Worm (Caenorhabditis elegans) whole organism, late embryonic: ENCODE results near the gene Y43F8C.16.
A peak's percentile ranks its signal among the peaks of the same experiment; 100 is the strongest.

Experiments
- C38D4.7 ChIP-seq: fragments of 200-800 bp; sonication (Bioruptor generic); optimal IDR thresholded peaks from 2 replicates; lab custom pipeline; 2018; ENCODE audit warnings: mild to moderate bottlenecking, missing genetic modification characterization, moderate library complexity, missing compliant biosample characterization
- F13H6.1 ChIP-seq: sonication (generic microtip); optimal IDR thresholded peaks from 2 replicates; lab custom pipeline; 2016; ENCODE audit warnings: missing genetic modification characterization, missing compliant biosample characterization
- K02D7.2 ChIP-seq: sonication (generic microtip); optimal IDR thresholded peaks from 2 replicates; lab custom pipeline; 2017; ENCODE audit warnings: mild to moderate bottlenecking, missing genetic modification characterization, missing compliant biosample characterization
- K09A11.1 ChIP-seq: sonication (generic microtip); optimal IDR thresholded peaks from 2 replicates; lab custom pipeline; 2017; ENCODE audit warnings: antibody characterized with exemption, mild to moderate bottlenecking, missing genetic modification characterization, missing compliant biosample characterization; ENCODE audit not compliant: insufficient read depth
- T23F11.4 ChIP-seq: fragments of 200-800 bp; sonication (Bioruptor generic); optimal IDR thresholded peaks from 2 replicates; lab custom pipeline; 2018; ENCODE audit warnings: mild to moderate bottlenecking, missing genetic modification characterization, missing compliant biosample characterization
- Y22D7AL.16 ChIP-seq: sonication (generic microtip); optimal IDR thresholded peaks from 2 replicates; lab custom pipeline; 2016; ENCODE audit warnings: missing genetic modification characterization, missing compliant biosample characterization
- ahr-1 ChIP-seq: sonication (generic microtip); optimal IDR thresholded peaks from 2 replicates; lab custom pipeline; 2016; ENCODE audit warnings: missing genetic modification characterization, missing compliant biosample characterization
- ceh-2 ChIP-seq: sonication (generic microtip); optimal IDR thresholded peaks from 2 replicates; lab custom pipeline; 2016; ENCODE audit warnings: missing genotype, missing genetic modification characterization, missing compliant biosample characterization
- ceh-24 ChIP-seq: sonication (generic microtip); optimal IDR thresholded peaks from 2 replicates; lab custom pipeline; 2016; ENCODE audit warnings: mild to moderate bottlenecking, missing genetic modification characterization, missing compliant biosample characterization
- ceh-30 ChIP-seq: fragments of 150-350 bp; optimal IDR thresholded peaks from 2 replicates; lab custom pipeline; 2014; ENCODE audit warnings: missing biosample characterization, missing genetic modification characterization
- ceh-45 ChIP-seq: fragments of 200-800 bp; sonication (Bioruptor generic); IDR thresholded peaks from 2 replicates; pipeline ENCODE4 v1.3.6; 2022; ENCODE audit warnings: missing genetic modification reagents, missing genetic modification characterization, missing compliant biosample characterization
- ceh-48 ChIP-seq: sonication (generic microtip); optimal IDR thresholded peaks from 2 replicates; lab custom pipeline; 2016; ENCODE audit warnings: missing genetic modification characterization, inconsistent platforms, missing compliant biosample characterization
- ceh-6 ChIP-seq: fragments of 200-800 bp; sonication (Bioruptor generic); optimal IDR thresholded peaks from 2 replicates; lab custom pipeline; 2018; ENCODE audit warnings: mild to moderate bottlenecking, missing genetic modification characterization, missing compliant biosample characterization
- ceh-9 ChIP-seq: sonication (generic microtip); optimal IDR thresholded peaks from 2 replicates; lab custom pipeline; 2016; ENCODE audit warnings: mild to moderate bottlenecking, missing genetic modification characterization, inconsistent platforms, missing compliant biosample characterization
- che-1 ChIP-seq: sonication (generic microtip); optimal IDR thresholded peaks from 2 replicates; lab custom pipeline; 2016; ENCODE audit warnings: mild to moderate bottlenecking, missing genetic modification characterization, missing compliant biosample characterization
- dmd-4 ChIP-seq: sonication (generic microtip); optimal IDR thresholded peaks from 2 replicates; lab custom pipeline; 2016; ENCODE audit warnings: borderline replicate concordance, missing genetic modification characterization, missing compliant biosample characterization
- ets-4 ChIP-seq: sonication (generic microtip); optimal IDR thresholded peaks from 2 replicates; lab custom pipeline; 2016; ENCODE audit warnings: missing genetic modification characterization, missing compliant biosample characterization
- fax-1 ChIP-seq: sonication (generic microtip); optimal IDR thresholded peaks from 2 replicates; lab custom pipeline; 2016; ENCODE audit warnings: missing genotype, missing genetic modification characterization, missing compliant biosample characterization
- fkh-10 ChIP-seq: fragments of 150-350 bp; optimal IDR thresholded peaks from 2 replicates; lab custom pipeline; 2014; ENCODE audit warnings: missing biosample characterization, missing genetic modification reagents, missing genetic modification characterization
- gmeb-2 ChIP-seq: sonication (generic microtip); optimal IDR thresholded peaks from 2 replicates; lab custom pipeline; 2016; ENCODE audit warnings: missing genetic modification characterization, inconsistent platforms, missing compliant biosample characterization
- hlh-13 ChIP-seq: fragments of 200-800 bp; sonication (Bioruptor generic); optimal IDR thresholded peaks from 2 replicates; lab custom pipeline; 2018; ENCODE audit warnings: mild to moderate bottlenecking, missing genetic modification characterization, missing compliant biosample characterization
- hlh-30 ChIP-seq: sonication (generic microtip); optimal IDR thresholded peaks from 2 replicates; lab custom pipeline; 2017; ENCODE audit warnings: antibody characterized with exemption, missing genetic modification characterization, missing compliant biosample characterization; ENCODE audit not compliant: insufficient read depth
- hlh-8 ChIP-seq: sonication (generic microtip); optimal IDR thresholded peaks from 2 replicates; lab custom pipeline; 2016; ENCODE audit warnings: missing genotype, missing genetic modification characterization, missing compliant biosample characterization
- lin-11 ChIP-seq: fragments of 200-800 bp; sonication (Bioruptor generic); optimal IDR thresholded peaks from 2 replicates; lab custom pipeline; 2018; ENCODE audit warnings: mild to moderate bottlenecking, missing genetic modification characterization, missing compliant biosample characterization
- madf-2 ChIP-seq: sonication (generic microtip); optimal IDR thresholded peaks from 2 replicates; lab custom pipeline; 2017; ENCODE audit warnings: missing genetic modification characterization, missing compliant biosample characterization
- mec-3 ChIP-seq: sonication (generic microtip); optimal IDR thresholded peaks from 2 replicates; lab custom pipeline; 2016; ENCODE audit warnings: borderline replicate concordance, missing genetic modification characterization, missing compliant biosample characterization
- nfya-1 ChIP-seq: sonication (generic microtip); optimal IDR thresholded peaks from 2 replicates; lab custom pipeline; 2017; ENCODE audit warnings: missing genetic modification characterization, mild to moderate bottlenecking, missing compliant biosample characterization, antibody characterized with exemption, moderate library complexity
- nhr-11 ChIP-seq: fragments of 150-350 bp; optimal IDR thresholded peaks from 2 replicates; lab custom pipeline; 2014; ENCODE audit warnings: missing biosample characterization, missing genetic modification characterization
- pag-3 ChIP-seq: sonication (generic microtip); optimal IDR thresholded peaks from 2 replicates; lab custom pipeline; 2016; ENCODE audit warnings: missing compliant biosample characterization, missing genetic modification characterization, borderline replicate concordance
- pha-2 ChIP-seq: sonication (generic microtip); optimal IDR thresholded peaks from 2 replicates; lab custom pipeline; 2017; ENCODE audit warnings: mild to moderate bottlenecking, missing genetic modification characterization, missing compliant biosample characterization
- pqm-1 ChIP-seq: sonication (generic microtip); optimal IDR thresholded peaks from 2 replicates; lab custom pipeline; 2016; ENCODE audit warnings: missing genetic modification characterization, missing compliant biosample characterization
- pros-1 ChIP-seq: fragments of 150-350 bp; optimal IDR thresholded peaks from 2 replicates; lab custom pipeline; 2014; ENCODE audit warnings: missing biosample characterization, missing genetic modification reagents, missing genetic modification characterization
- ref-2 ChIP-seq: sonication (generic microtip); optimal IDR thresholded peaks from 2 replicates; lab custom pipeline; 2016; ENCODE audit warnings: missing genetic modification characterization, missing compliant biosample characterization
- syd-9 ChIP-seq: sonication (generic microtip); optimal IDR thresholded peaks from 2 replicates; lab custom pipeline; 2016; ENCODE audit warnings: mild to moderate bottlenecking, missing genetic modification characterization, moderate library complexity, missing compliant biosample characterization
- tbx-2 ChIP-seq: sonication (generic microtip); optimal IDR thresholded peaks from 2 replicates; lab custom pipeline; 2016; ENCODE audit warnings: missing genetic modification characterization, missing compliant biosample characterization
- tbx-7 ChIP-seq: sonication (generic microtip); optimal IDR thresholded peaks from 2 replicates; lab custom pipeline; 2016; ENCODE audit warnings: missing genotype, missing genetic modification characterization, missing compliant biosample characterization
- ttx-3 ChIP-seq: sonication (generic microtip); optimal IDR thresholded peaks from 2 replicates; lab custom pipeline; 2016; ENCODE audit warnings: missing genetic modification reagents, missing genetic modification characterization, missing compliant biosample characterization
- unc-3 ChIP-seq, 2 experiments: fragments of 200-800 bp in 1 of 2; sonication (Bioruptor generic) in 1 of 2; sonication (generic microtip) in 1 of 2; conservative IDR thresholded peaks in 1 of 2; optimal IDR thresholded peaks in 1 of 2; 2 replicates each; pipeline versions ENCODE4 v1.3.6 to Lab custom; 2016 to 2022; ENCODE audit warnings: missing compliant biosample characterization in 2 of 2, missing genetic modification characterization in 2 of 2, missing genetic modification reagents in 1 of 2
- unc-42 ChIP-seq: sonication (generic microtip); optimal IDR thresholded peaks from 2 replicates; lab custom pipeline; 2016; ENCODE audit warnings: missing genotype, missing genetic modification characterization, missing compliant biosample characterization
- unc-55 ChIP-seq: sonication (generic microtip); optimal IDR thresholded peaks from 2 replicates; lab custom pipeline; 2017; ENCODE audit warnings: missing biosample characterization, missing genetic modification reagents, missing genetic modification characterization
- unc-86 ChIP-seq: sonication (generic microtip); optimal IDR thresholded peaks from 2 replicates; lab custom pipeline; 2016; ENCODE audit warnings: missing genetic modification characterization, missing compliant biosample characterization
- zip-5 ChIP-seq: sonication (generic microtip); optimal IDR thresholded peaks from 2 replicates; lab custom pipeline; 2016; ENCODE audit warnings: missing genetic modification characterization, missing compliant biosample characterization

Gene Y43F8C.16

DNA sequence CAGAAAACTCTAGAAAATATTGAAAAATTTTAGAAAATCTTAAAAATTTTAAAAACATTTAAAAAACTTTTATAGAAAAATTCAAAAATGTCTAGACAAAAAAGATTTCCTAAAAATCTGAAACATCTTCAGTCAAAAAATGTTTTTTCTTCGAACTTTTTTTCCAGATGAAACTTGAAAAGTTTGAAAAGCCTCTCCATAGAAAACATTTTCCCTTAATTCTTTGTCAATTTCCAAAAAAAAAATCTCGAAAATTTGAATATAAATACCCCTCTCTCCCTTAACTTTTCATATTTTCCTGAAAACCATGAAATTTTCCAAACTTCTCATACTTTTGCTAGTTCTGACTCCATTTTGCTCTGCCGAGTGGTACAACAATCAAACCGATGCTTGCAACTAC is 13.4 kb upstream of the Y43F8C.16 start, which contains the start of gene Y116F11A.3:
Gene Y116F11A.3, plus strand, starts transcription at position 301 of the 400 bp plus-strand sequence.
- no peak for TF ChIP-seq gmeb-2 (tag; lab: Kevin White, UChicago)
- TF ChIP-seq tbx-7 (tag; lab: Kevin White, UChicago), result no peak
- no peak for TF ChIP-seq pha-2 (tag; lab: Kevin White, UChicago)
- no peak for TF ChIP-seq ceh-45
- TF ChIP-seq nhr-11 (tag; lab: Kevin White, UChicago), result no peak
- no peak for TF ChIP-seq ceh-9 (tag; lab: Kevin White, UChicago)
- no peak for TF ChIP-seq Y22D7AL.16 (tag; lab: Kevin White, UChicago)
- TF ChIP-seq K09A11.1 (tag; lab: Kevin White, UChicago), result no peak
- no peak for TF ChIP-seq fax-1 (tag; lab: Kevin White, UChicago)
- no peak for TF ChIP-seq tbx-2 (tag; lab: Kevin White, UChicago)
- TF ChIP-seq ceh-24 (tag; lab: Kevin White, UChicago), result no peak
- no peak for TF ChIP-seq madf-2 (tag; lab: Kevin White, UChicago)
- no peak for TF ChIP-seq che-1
- TF ChIP-seq ets-4 (tag; lab: Kevin White, UChicago), result no peak
- no peak for TF ChIP-seq hlh-30 (tag; lab: Kevin White, UChicago)

DNA sequence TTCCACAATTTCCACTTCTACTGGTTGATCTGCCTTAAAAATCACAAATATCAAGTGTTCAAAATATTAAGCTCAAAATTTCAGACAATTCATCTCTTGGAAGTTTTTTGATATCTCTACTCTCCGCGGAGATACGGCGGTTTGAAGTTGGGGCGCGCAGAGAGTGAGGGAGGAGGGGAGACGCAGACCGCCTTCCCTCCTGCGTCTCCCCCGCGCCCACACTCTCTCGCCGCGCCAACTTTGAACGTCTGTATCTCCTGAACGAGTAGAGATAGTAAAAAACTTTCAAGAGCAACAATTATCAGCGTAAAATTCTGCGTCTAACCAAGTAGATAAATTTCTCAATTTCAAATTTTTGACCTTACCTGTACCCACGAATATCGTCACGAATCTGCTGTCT is 12.7 kb upstream of the Y43F8C.16 start:
- TF ChIP-seq ref-2 (tag; lab: Kevin White, UChicago) (no peak), ahr-1 (tag; lab: Kevin White, UChicago) (no peak), K02D7.2 (tag; lab: Kevin White, UChicago) (no peak), ceh-24 (tag; lab: Kevin White, UChicago) (no peak), pqm-1 (tag; lab: Kevin White, UChicago) (no peak), ttx-3 (tag; lab: Kevin White, UChicago) (no peak), unc-3 (GFP tag; conservative IDR thresholded peaks at IDR 0.05; lab: Robert Waterston, UW) (no peak), unc-3 (tag; optimal IDR thresholded peaks at IDR 0.05; lab: Kevin White, UChicago) (no peak), unc-55 (GFP tag; lab: Kevin White, UChicago) (no peak), mec-3 (tag; lab: Kevin White, UChicago) (no peak), pros-1 (tag; lab: Kevin White, UChicago) (no peak), hlh-8 (tag; lab: Kevin White, UChicago) (no peak), ceh-48 (no peak), C38D4.7 (GFP tag; lab: Kevin White, UChicago) (no peak), ceh-2 (tag; lab: Kevin White, UChicago) (no peak), zip-5 (no peak), K09A11.1 (tag; lab: Kevin White, UChicago) (no peak), nfya-1 (tag; lab: Kevin White, UChicago) (no peak), ceh-30 (tag; lab: Kevin White, UChicago) (no peak), che-1 (no peak), lin-11 (tag; lab: Kevin White, UChicago) (no peak)

DNA sequence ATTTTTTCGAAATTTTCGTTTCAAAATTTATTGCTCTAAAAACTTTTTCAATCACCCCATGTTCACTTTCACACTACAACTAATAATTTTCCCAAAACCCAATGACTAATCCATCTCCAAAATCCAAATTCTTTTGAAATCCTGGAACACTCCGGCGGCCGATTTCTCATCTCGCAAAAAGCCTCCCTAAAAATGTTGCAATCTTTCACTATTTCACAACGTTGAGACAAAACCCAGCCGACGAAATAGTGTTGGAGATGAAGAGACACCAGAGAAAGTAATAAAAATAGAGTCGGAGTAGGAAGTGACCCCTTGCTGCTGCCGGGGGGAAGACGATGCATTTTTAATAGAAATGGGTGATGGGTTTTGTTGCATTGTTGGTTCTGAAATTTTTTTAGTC is 9.3 kb upstream of the Y43F8C.16 start:
- no peak for TF ChIP-seq ahr-1 (tag; lab: Kevin White, UChicago)
- no peak for TF ChIP-seq ttx-3 (tag; lab: Kevin White, UChicago)
- no peak for TF ChIP-seq hlh-13
- TF ChIP-seq ceh-45, result no peak
- TF ChIP-seq ceh-6 (GFP tag; lab: Kevin White, UChicago), result no peak
- no peak for TF ChIP-seq fkh-10
- TF ChIP-seq ref-2 (tag; lab: Kevin White, UChicago), result no peak
- TF ChIP-seq madf-2 (tag; lab: Kevin White, UChicago), result no peak

DNA sequence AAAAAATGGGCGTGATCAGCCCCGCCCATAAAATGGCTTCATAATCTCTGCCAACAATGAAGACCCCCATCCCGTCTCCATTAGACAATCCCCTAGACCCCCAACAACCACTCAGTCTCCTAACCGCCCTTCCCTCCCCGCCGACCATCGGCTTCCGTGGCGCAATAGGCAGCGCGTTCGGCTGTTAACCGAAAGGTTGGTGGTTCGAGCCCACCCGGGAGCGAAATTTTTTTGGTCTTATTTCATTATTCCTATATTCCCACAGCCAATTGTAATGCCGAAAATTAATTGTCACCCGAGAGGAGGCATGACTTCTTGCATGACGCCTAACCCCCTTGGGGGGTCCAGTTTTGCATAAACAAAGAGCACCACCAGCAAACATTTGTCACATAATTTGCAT is 7.6 kb upstream of the Y43F8C.16 start:
- TF ChIP-seq ceh-45, result peak; percentile 76; the same call in 1 of the 2 replicates
- peak; percentile 51 for TF ChIP-seq C38D4.7 (GFP tag; lab: Kevin White, UChicago)
- TF ChIP-seq pag-3 (tag; lab: Kevin White, UChicago), result peak; percentile 23
- TF ChIP-seq ceh-6 (GFP tag; lab: Kevin White, UChicago), result peak; percentile 72
- TF ChIP-seq dmd-4 (tag; lab: Kevin White, UChicago), result peak; percentile 5
- TF ChIP-seq K09A11.1 (tag; lab: Kevin White, UChicago), result peak; percentile 64
- peak; percentile 19 for TF ChIP-seq unc-42
- TF ChIP-seq T23F11.4 (GFP tag; lab: Kevin White, UChicago), result peak; percentile 50
- no peak for TF ChIP-seq syd-9 (tag; lab: Kevin White, UChicago)
- no peak for TF ChIP-seq tbx-7 (tag; lab: Kevin White, UChicago)
- peak; percentile 43 for TF ChIP-seq nfya-1 (tag; lab: Kevin White, UChicago)
- no peak for TF ChIP-seq tbx-2 (tag; lab: Kevin White, UChicago)
- peak; percentile 45 for TF ChIP-seq ref-2 (tag; lab: Kevin White, UChicago)
- peak; percentile 52; the same call in 1 of the 2 replicates for TF ChIP-seq unc-3 (GFP tag; conservative IDR thresholded peaks at IDR 0.05; lab: Robert Waterston, UW)
- peak; percentile 78 for TF ChIP-seq unc-3 (tag; optimal IDR thresholded peaks at IDR 0.05; lab: Kevin White, UChicago)
- TF ChIP-seq pha-2 (tag; lab: Kevin White, UChicago), result peak; percentile 87
- peak; percentile 16 for TF ChIP-seq ceh-24 (tag; lab: Kevin White, UChicago)
- no peak for TF ChIP-seq K02D7.2 (tag; lab: Kevin White, UChicago)
- TF ChIP-seq F13H6.1 (tag; lab: Kevin White, UChicago), result no peak
- TF ChIP-seq lin-11 (tag; lab: Kevin White, UChicago), result peak; percentile 48
- peak; percentile 21 for TF ChIP-seq unc-86
- TF ChIP-seq ets-4 (tag; lab: Kevin White, UChicago), result no peak
- no peak for TF ChIP-seq ceh-30 (tag; lab: Kevin White, UChicago)
